Worm (Caenorhabditis elegans): Measurements from ENCODE around the gene B0464.9.

The B0464.9 gene

ce11 chrIII:9472464-9472863 is 6.9 kb downstream of the B0464.9 start:
- no peak for TF ChIP-seq pag-3 (tag; optimal IDR thresholded peaks at IDR 0.05; ENCODE audit: borderline replicate concordance, insufficient read depth)
- no peak for TF ChIP-seq unc-62 (GFP tag; optimal IDR thresholded peaks at IDR 0.05)
- TF ChIP-seq ztf-11 (tag; optimal IDR thresholded peaks at IDR 0.05): no peak
- TF ChIP-seq lin-15B (tag; optimal IDR thresholded peaks at IDR 0.05): no peak
- TF ChIP-seq dpl-1 (GFP tag; optimal IDR thresholded peaks at IDR 0.05): no peak
- TF ChIP-seq ces-1 (GFP tag; optimal IDR thresholded peaks at IDR 0.05): no peak
- TF ChIP-seq elt-2 (tag; optimal IDR thresholded peaks at IDR 0.05): no peak
- TF ChIP-seq nhr-20 (tag; optimal IDR thresholded peaks at IDR 0.05): no peak
- no peak for TF ChIP-seq ceh-88 (GFP tag; IDR thresholded peaks at IDR 0.05)
- TF ChIP-seq mef-2 (tag; optimal IDR thresholded peaks at IDR 0.05): no peak
- TF ChIP-seq sup-37 (GFP tag; optimal IDR thresholded peaks at IDR 0.05): no peak
- no peak for TF ChIP-seq rnt-1 (tag; optimal IDR thresholded peaks at IDR 0.05)
- no peak for TF ChIP-seq fos-1 (tag; optimal IDR thresholded peaks at IDR 0.05)
- TF ChIP-seq lin-35 (GFP tag; optimal IDR thresholded peaks at IDR 0.05): no peak
- no peak for TF ChIP-seq grh-1 (GFP tag; IDR thresholded peaks at IDR 0.05)
- TF ChIP-seq nhr-84 (tag; optimal IDR thresholded peaks at IDR 0.05): no peak
- TF ChIP-seq pqm-1 (tag; optimal IDR thresholded peaks at IDR 0.05): no peak

ce11 chrIII:9474501-9474900 is 8.9 kb downstream of the B0464.9 start:
- TF ChIP-seq pqm-1 (tag; optimal IDR thresholded peaks at IDR 0.05) (peak; percentile 60), blmp-1 (tag; optimal IDR thresholded peaks at IDR 0.05) (peak; percentile 16), F16B12.6 (tag; optimal IDR thresholded peaks at IDR 0.05) (no peak), unc-30 (tag; optimal IDR thresholded peaks at IDR 0.05) (no peak), jun-1 (tag; optimal IDR thresholded peaks at IDR 0.05) (peak; percentile 16), lin-14 (GFP tag; optimal IDR thresholded peaks at IDR 0.05) (peak; percentile 23), dpl-1 (GFP tag; optimal IDR thresholded peaks at IDR 0.05) (no peak), efl-1 (optimal IDR thresholded peaks at IDR 0.05) (no peak), efl-1 (GFP tag; optimal IDR thresholded peaks at IDR 0.05 in 1 of 2) (peak in 1 of 2 experiments; percentile 56), elt-3 (tag; optimal IDR thresholded peaks at IDR 0.05) (peak in 1 of 6 experiments; percentile 26), dsc-1 (tag; optimal IDR thresholded peaks at IDR 0.05) (no peak), nhr-90 (tag; optimal IDR thresholded peaks at IDR 0.05; ENCODE audit: poor library complexity) (no peak)

ce11 chrIII:9476564-9476963 is 11.0 kb downstream of the B0464.9 start:
- TF ChIP-seq ets-5 (GFP tag; IDR thresholded peaks at IDR 0.05) (no peak), fkh-8 (tag; optimal IDR thresholded peaks at IDR 0.05) (no peak), nhr-12 (tag; optimal IDR thresholded peaks at IDR 0.05) (no peak), lin-13 (GFP tag; optimal IDR thresholded peaks at IDR 0.05) (no peak), skn-1 (tag; optimal IDR thresholded peaks at IDR 0.05) (no peak), hlh-4 (tag; optimal IDR thresholded peaks at IDR 0.05) (no peak), elt-2 (tag; optimal IDR thresholded peaks at IDR 0.05) (no peak), swsn-7 (tag; optimal IDR thresholded peaks at IDR 0.05) (no peak), pax-3 (tag; optimal IDR thresholded peaks at IDR 0.05) (no peak), jun-1 (tag; optimal IDR thresholded peaks at IDR 0.05) (no peak), nhr-237 (tag; optimal IDR thresholded peaks at IDR 0.05) (no peak), hpl-2 (GFP tag; optimal IDR thresholded peaks at IDR 0.05) (no peak), ces-1 (GFP tag; optimal IDR thresholded peaks at IDR 0.05) (no peak), lin-35 (GFP tag; optimal IDR thresholded peaks at IDR 0.05) (no peak), lir-3 (tag; optimal IDR thresholded peaks at IDR 0.05; ENCODE audit: poor library complexity) (no peak), Y116A8C.19 (tag; optimal IDR thresholded peaks at IDR 0.05; ENCODE audit: borderline replicate concordance) (no peak), alr-1 (tag; optimal IDR thresholded peaks at IDR 0.05; ENCODE audit: borderline replicate concordance) (no peak), aly-2 (tag; optimal IDR thresholded peaks at IDR 0.05) (no peak), xbp-1 (tag; optimal IDR thresholded peaks at IDR 0.05) (no peak), nhr-28 (tag; optimal IDR thresholded peaks at IDR 0.05) (no peak)
